Worm (Caenorhabditis elegans) whole organism, young adult: Measurements from ENCODE around the gene brc-2.
A peak's percentile ranks its signal among the peaks of the same experiment; 100 is the strongest.

ENCODE experiments used
- F33H1.4 ChIP-seq: fragments of 200-800 bp; sonication (Bioruptor generic); IDR thresholded peaks from 2 replicates; pipeline ENCODE4 v1.3.6; 2022; ENCODE audit warnings: missing genetic modification reagents, missing genetic modification characterization, missing compliant biosample characterization
- F55B11.4 ChIP-seq: sonication (generic microtip); optimal IDR thresholded peaks from 2 replicates; lab custom pipeline; 2016; ENCODE audit warnings: missing compliant biosample characterization, missing genetic modification characterization, borderline replicate concordance; ENCODE audit not compliant: insufficient read depth
- F57A8.1 ChIP-seq: fragments of 200-800 bp; sonication (Bioruptor generic); optimal IDR thresholded peaks from 2 replicates; lab custom pipeline; 2018; ENCODE audit warnings: mild to moderate bottlenecking, missing genetic modification characterization, moderate library complexity, missing compliant biosample characterization
- K12H6.12 ChIP-seq: fragments of 200-800 bp; sonication (Bioruptor generic); optimal IDR thresholded peaks from 2 replicates; lab custom pipeline; 2018; ENCODE audit warnings: mild to moderate bottlenecking, missing genetic modification characterization, missing compliant biosample characterization
- T07F8.4 ChIP-seq: sonication (generic microtip); optimal IDR thresholded peaks from 2 replicates; lab custom pipeline; 2016; ENCODE audit warnings: mild to moderate bottlenecking, missing genetic modification characterization, moderate library complexity, missing compliant biosample characterization
- T26A5.8 ChIP-seq: sonication (generic microtip); optimal IDR thresholded peaks from 2 replicates; lab custom pipeline; 2016; ENCODE audit warnings: missing genetic modification characterization, missing compliant biosample characterization
- ama-1 ChIP-seq, 3 experiments: fragments of 150-350 bp in 1 of 3; sonication (generic microtip) in 2 of 3; optimal IDR thresholded peaks; 2 replicates each; lab custom pipeline; 2014 to 2018; ENCODE audit warnings: missing biosample characterization in 2 of 3, missing genetic modification characterization in 2 of 3, missing genetic modification reagents in 2 of 3
- aptf-2 ChIP-seq: fragments of 200-800 bp; sonication (Bioruptor generic); conservative IDR thresholded peaks from 2 replicates; pipeline ENCODE4 v1.3.6; 2022; ENCODE audit warnings: missing genetic modification reagents, missing genetic modification characterization, missing compliant biosample characterization
- attf-3 ChIP-seq: fragments of 200-800 bp; sonication (Bioruptor generic); conservative IDR thresholded peaks from 2 replicates; pipeline ENCODE4 v1.3.6; 2022; ENCODE audit warnings: missing genetic modification reagents, missing genetic modification characterization, missing compliant biosample characterization
- ceh-40 ChIP-seq: fragments of 200-800 bp; sonication (Bioruptor generic); IDR thresholded peaks from 2 replicates; pipeline ENCODE4 v1.3.6; 2022; ENCODE audit warnings: missing genetic modification characterization, missing compliant biosample characterization
- ceh-58 ChIP-seq: fragments of 200-800 bp; sonication (Bioruptor generic); IDR thresholded peaks from 2 replicates; pipeline ENCODE4 v1.3.6; 2022; ENCODE audit warnings: missing genetic modification characterization, missing compliant biosample characterization
- dpff-1 ChIP-seq: sonication (generic microtip); optimal IDR thresholded peaks from 2 replicates; lab custom pipeline; 2017; ENCODE audit warnings: mild to moderate bottlenecking, missing genetic modification characterization, missing compliant biosample characterization
- egl-18 ChIP-seq: fragments of 200-800 bp; sonication (Bioruptor generic); IDR thresholded peaks from 2 replicates; pipeline ENCODE4 v1.3.6; 2022; ENCODE audit warnings: missing genetic modification reagents, missing genetic modification characterization, missing compliant biosample characterization
- ekl-4 ChIP-seq: fragments of 200-800 bp; sonication (Bioruptor generic); IDR thresholded peaks from 2 replicates; pipeline ENCODE4 v1.3.6; 2022; ENCODE audit warnings: missing genetic modification reagents, missing genetic modification characterization, missing compliant biosample characterization
- fkh-3 ChIP-seq: sonication (generic microtip); optimal IDR thresholded peaks from 2 replicates; lab custom pipeline; 2016; ENCODE audit warnings: mild to moderate bottlenecking, missing genetic modification characterization, missing compliant biosample characterization
- him-1 ChIP-seq: sonication (generic microtip); optimal IDR thresholded peaks from 2 replicates; lab custom pipeline; 2016; ENCODE audit warnings: missing genotype, missing genetic modification reagents, missing genetic modification characterization, missing compliant biosample characterization
- hlh-26 ChIP-seq: fragments of 200-800 bp; sonication (Bioruptor generic); conservative IDR thresholded peaks from 2 replicates; pipeline ENCODE4 v1.3.6; 2022; ENCODE audit warnings: missing genetic modification reagents, missing genetic modification characterization, missing compliant biosample characterization
- madf-6 ChIP-seq: fragments of 200-800 bp; sonication (Bioruptor generic); IDR thresholded peaks from 2 replicates; pipeline ENCODE4 v1.3.6; 2022; ENCODE audit warnings: missing genetic modification reagents, missing genetic modification characterization, missing compliant biosample characterization
- mxl-1 ChIP-seq: sonication (generic microtip); optimal IDR thresholded peaks from 2 replicates; lab custom pipeline; 2016; ENCODE audit warnings: missing genetic modification characterization, missing compliant biosample characterization
- nhr-27 ChIP-seq: fragments of 200-800 bp; sonication (Bioruptor generic); optimal IDR thresholded peaks from 2 replicates; lab custom pipeline; 2018; ENCODE audit warnings: mild to moderate bottlenecking, missing genetic modification characterization, moderate library complexity, missing compliant biosample characterization
- pha-4 ChIP-seq: fragments of 150-350 bp; sonication (generic microtip); optimal IDR thresholded peaks from 2 replicates; lab custom pipeline; 2014; ENCODE audit warnings: missing biosample characterization, missing genetic modification reagents, missing genetic modification characterization
- rcor-1 ChIP-seq: fragments of 200-800 bp; sonication (Bioruptor generic); IDR thresholded peaks from 2 replicates; pipeline ENCODE4 v1.3.6; 2022; ENCODE audit warnings: missing genetic modification reagents, missing genetic modification characterization, missing compliant biosample characterization
- repo-1 ChIP-seq: sonication (generic microtip); optimal IDR thresholded peaks from 2 replicates; lab custom pipeline; 2017; ENCODE audit warnings: mild to moderate bottlenecking, missing genetic modification characterization, missing compliant biosample characterization
- rpc-1 ChIP-seq, 2 experiments: fragments of 150-350 bp in 1 of 2; sonication (generic microtip) in 1 of 2; optimal IDR thresholded peaks; 2 replicates each; lab custom pipeline; 2014 to 2018; ENCODE audit warnings: missing biosample characterization in 1 of 2, missing genetic modification characterization in 1 of 2, missing genetic modification reagents in 1 of 2, missing genotype in 1 of 2
- sea-2 ChIP-seq: fragments of 200-800 bp; sonication (Bioruptor generic); IDR thresholded peaks from 2 replicates; pipeline ENCODE4 v1.3.6; 2022; ENCODE audit warnings: missing genetic modification characterization, missing compliant biosample characterization
- sptf-2 ChIP-seq: fragments of 200-800 bp; sonication (Bioruptor generic); optimal IDR thresholded peaks from 2 replicates; lab custom pipeline; 2018; ENCODE audit warnings: mild to moderate bottlenecking, missing genetic modification characterization, missing compliant biosample characterization
- tbp1 ChIP-seq: fragments of 200-800 bp; sonication (Bioruptor generic); optimal IDR thresholded peaks from 2 replicates; lab custom pipeline; 2018; ENCODE audit warnings: mild to moderate bottlenecking, missing genetic modification characterization, missing compliant biosample characterization
- unc-62 ChIP-seq: fragments of 150-350 bp; optimal IDR thresholded peaks from 2 replicates; lab custom pipeline; 2014; ENCODE audit warnings: missing biosample characterization, missing genetic modification reagents, missing genetic modification characterization
- ztf-28 ChIP-seq: fragments of 200-800 bp; sonication (Bioruptor generic); IDR thresholded peaks from 2 replicates; pipeline ENCODE4 v1.3.6; 2022; ENCODE audit warnings: missing genetic modification reagents, missing genetic modification characterization, missing compliant biosample characterization

brc-2 gene

DNA sequence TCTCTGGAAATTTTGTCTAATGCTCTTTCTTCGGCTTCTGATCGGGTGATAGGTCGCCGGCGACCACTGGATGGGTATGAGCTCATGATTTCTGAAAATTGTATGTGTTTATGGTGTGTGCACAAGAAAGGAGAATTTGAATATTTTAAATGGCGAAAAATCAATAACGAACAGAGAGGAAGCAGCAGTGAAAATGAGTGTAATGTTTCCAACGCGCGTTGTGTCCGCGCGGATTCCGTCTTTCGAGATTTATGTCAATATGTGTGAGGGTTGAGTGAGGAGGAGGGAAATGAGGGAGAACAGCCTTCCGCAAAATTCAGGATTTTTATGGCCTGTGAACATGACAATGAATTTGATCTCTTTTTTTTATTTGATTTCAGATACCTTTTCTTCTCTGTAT is 25.8 kb upstream of the brc-2 start, which contains the start of gene flap-1:
Gene flap-1 (minus strand): TSS at position 101 of the 400 bp plus-strand sequence.
- TF ChIP-seq ceh-40 (GFP tag; lab: Robert Waterston, UW): no peak
- no peak for TF ChIP-seq T07F8.4 (tag; lab: Kevin White, UChicago)

DNA sequence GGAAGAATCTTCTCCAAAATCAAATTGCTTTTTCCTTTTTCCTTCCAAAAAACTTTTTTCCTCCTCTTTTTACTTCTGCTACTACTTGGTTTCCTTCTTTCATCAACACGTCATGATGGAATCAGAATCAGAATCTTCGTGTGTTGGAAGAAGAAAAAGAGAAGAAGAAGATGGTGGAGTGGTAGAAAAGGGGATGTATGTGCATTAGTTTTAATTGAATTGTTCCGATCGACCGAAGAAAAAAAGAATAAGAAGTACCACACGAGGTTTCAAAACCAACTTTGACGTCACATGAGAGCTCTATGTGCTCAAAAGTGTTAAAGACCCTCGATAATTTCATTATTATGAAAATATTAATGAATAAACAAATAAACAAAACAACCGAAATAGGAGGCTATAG is 11.9 kb upstream of the brc-2 start:
- TF ChIP-seq hlh-26 (GFP tag; lab: Robert Waterston, UW) (no peak), rcor-1 (GFP tag; lab: Robert Waterston, UW) (no peak), tbp1 (GFP tag; lab: Kevin White, UChicago) (no peak), ekl-4 (GFP tag; lab: Robert Waterston, UW) (no peak), ceh-40 (GFP tag; lab: Robert Waterston, UW) (no peak), ama-1 (optimal IDR thresholded peaks at IDR 0.05; lab: Kevin White, UChicago) (no peak), ama-1 (GFP tag; optimal IDR thresholded peaks at IDR 0.05; lab: Kevin White, UChicago) (no peak)
- TF ChIP-seq, all 124 proteins: peak for 0

DNA sequence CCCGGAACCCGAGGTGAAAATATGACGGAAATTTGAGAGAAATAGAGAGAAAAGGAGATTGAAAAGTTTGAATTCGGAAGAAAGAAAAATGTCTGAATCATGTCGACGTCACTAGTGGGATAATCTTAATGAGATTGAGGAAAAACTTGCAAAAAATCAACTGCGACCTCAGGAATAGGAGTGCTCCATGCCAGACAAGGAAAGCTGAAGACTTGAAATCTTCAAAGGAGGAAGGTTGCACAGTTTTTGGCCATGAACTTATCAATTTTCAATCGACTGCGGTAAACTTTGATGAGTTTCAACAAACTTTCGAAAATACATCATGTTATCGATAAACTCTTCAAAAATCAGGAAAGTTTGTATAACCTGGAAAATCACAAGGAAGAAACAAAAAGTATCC is 9.5 kb upstream of the brc-2 start, which contains the start of gene pdf-1:
Gene pdf-1 (minus strand): TSS at position 101 of the 400 bp plus-strand sequence.
- TF ChIP-seq him-1: no peak
- no peak for TF ChIP-seq ekl-4 (GFP tag; lab: Robert Waterston, UW)
- no peak for TF ChIP-seq attf-3 (GFP tag; lab: Robert Waterston, UW)

DNA sequence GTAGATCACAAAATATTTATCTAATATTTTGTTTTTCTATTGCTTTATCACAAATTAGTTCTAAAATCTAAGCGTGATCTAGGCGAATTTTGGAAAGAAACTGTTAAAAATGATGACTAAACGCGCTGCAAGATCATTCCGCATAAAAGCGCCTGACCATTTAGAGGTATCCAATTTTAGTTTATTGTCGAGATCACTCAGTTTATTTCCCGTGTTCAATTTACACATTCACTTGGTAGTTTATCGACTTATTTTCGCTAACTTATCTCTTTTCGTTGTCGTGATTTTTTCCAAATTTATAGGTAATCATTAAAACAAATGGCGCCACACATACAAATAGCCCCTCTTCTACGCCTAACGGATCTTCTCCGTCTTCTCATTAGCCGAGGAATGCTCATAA is 3.5 kb upstream of the brc-2 start, which contains the start of gene T07E3.2:
Gene T07E3.2 (plus strand): TSS at position 301 of the 400 bp plus-strand sequence.
- TF ChIP-seq mxl-1 (tag; lab: Kevin White, UChicago) (no peak), ceh-58 (no peak), F55B11.4 (tag; lab: Kevin White, UChicago) (no peak), egl-18 (GFP tag; lab: Robert Waterston, UW) (no peak), madf-6 (GFP tag; lab: Robert Waterston, UW) (no peak), unc-62 (GFP tag; lab: Kevin White, UChicago) (no peak), fkh-3 (no peak), dpff-1 (tag; lab: Kevin White, UChicago) (no peak), sea-2 (GFP tag; lab: Robert Waterston, UW) (no peak), pha-4 (tag; lab: Kevin White, UChicago) (no peak), aptf-2 (GFP tag; lab: Robert Waterston, UW) (no peak), F33H1.4 (GFP tag; lab: Robert Waterston, UW) (no peak), T26A5.8 (no peak), sptf-2 (no peak), F57A8.1 (no peak), nhr-27 (tag; lab: Kevin White, UChicago) (no peak)
- TF ChIP-seq, all 124 proteins: peak for 0

DNA sequence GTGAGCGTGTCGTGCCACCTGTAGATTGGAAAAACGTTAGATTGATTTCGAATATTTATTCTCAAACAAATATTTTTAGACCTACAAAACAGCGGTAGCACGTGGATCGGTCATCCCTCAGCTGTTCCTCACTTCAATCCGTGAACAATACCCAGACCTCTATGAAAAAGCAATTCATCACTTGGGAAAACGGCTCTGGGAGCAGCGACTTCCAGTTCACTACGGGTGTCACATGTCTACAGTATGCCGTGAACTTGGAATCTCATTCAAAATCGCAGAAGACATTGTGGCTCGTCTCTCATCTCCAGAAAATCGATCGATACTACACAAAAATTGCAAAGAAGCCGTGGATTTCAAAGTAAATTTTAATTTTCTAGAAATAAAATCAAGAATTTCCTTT is 1.6 kb upstream of the brc-2 start:
- TF ChIP-seq ztf-28: no peak

DNA sequence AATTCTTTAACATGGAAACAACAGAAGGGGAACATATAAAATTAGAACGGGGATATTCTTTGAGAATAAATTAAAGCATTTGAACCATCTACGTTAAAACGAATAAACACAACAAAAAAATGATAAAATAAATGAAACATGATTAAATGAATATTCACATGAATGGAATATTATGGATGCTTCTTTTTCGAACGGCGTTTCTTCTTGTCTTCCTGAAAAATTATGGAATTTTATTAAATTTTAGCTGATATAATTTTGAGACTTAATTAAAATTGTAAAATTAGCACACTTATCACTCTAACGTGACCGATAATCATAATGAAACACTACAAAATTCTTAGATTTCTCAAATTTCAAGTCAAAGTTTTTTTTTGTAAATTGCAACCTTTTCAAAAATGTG is 2.3 kb downstream of the brc-2 start:
- no peak for TF ChIP-seq K12H6.12 (tag; lab: Kevin White, UChicago)
- no peak for TF ChIP-seq him-1
- TF ChIP-seq rpc-1 (optimal IDR thresholded peaks at IDR 0.05; lab: Kevin White, UChicago): no peak
- no peak for TF ChIP-seq rpc-1 (tag; optimal IDR thresholded peaks at IDR 0.05; lab: Kevin White, UChicago)
- TF ChIP-seq repo-1 (tag; lab: Kevin White, UChicago): peak; percentile 36
